Fruit fly (Drosophila melanogaster): ENCODE results near the gene CG2200.
A peak's percentile ranks its signal among the peaks of the same experiment; 100 is the strongest.

The CG2200 gene

dm6 chrX:13109583-13110126, 15.6 kb downstream of the CG2200 start (continued):
- TF ChIP-seq CG6689 (GFP tag; IDR thresholded peaks at IDR 0.05) (peak; percentile 38; the same call in 1 of the 2 replicates), CG6254 (GFP tag; optimal IDR thresholded peaks at IDR 0.05) (no peak), MTF-1 (GFP tag; optimal IDR thresholded peaks at IDR 0.05; ENCODE audit: borderline replicate concordance) (no peak), Elba2 (GFP tag; optimal IDR thresholded peaks at IDR 0.05) (no peak), Blimp-1 (GFP tag; optimal IDR thresholded peaks at IDR 0.05) (peak; percentile 44), lmd (GFP tag; IDR thresholded peaks at IDR 0.05) (peak; percentile 63), btn (GFP tag; optimal IDR thresholded peaks at IDR 0.05) (no peak), Atf6 (GFP tag; IDR thresholded peaks at IDR 0.05) (peak; percentile 71; the same call in 1 of the 2 replicates), ken (GFP tag; IDR thresholded peaks at IDR 0.05) (no peak), CG10267 (tag; optimal IDR thresholded peaks at IDR 0.05) (peak; percentile 37), CG7987 (GFP tag; optimal IDR thresholded peaks at IDR 0.05) (no peak), CG3163 (GFP tag; optimal IDR thresholded peaks at IDR 0.05) (no peak), hkb (optimal IDR thresholded peaks at IDR 0.05) (no peak), hkb (GFP tag; IDR thresholded peaks at IDR 0.05) (peak; percentile 63; the same call in 1 of the 2 replicates), NC2α (GFP tag; optimal IDR thresholded peaks at IDR 0.05) (no peak), dan (GFP tag; IDR thresholded peaks at IDR 0.05) (no peak), CG34422 (GFP tag; IDR thresholded peaks at IDR 0.05) (peak; percentile 41; the same call in 1 of the 3 replicates), CG2202 (tag; optimal IDR thresholded peaks at IDR 0.05) (no peak), tup (GFP tag; optimal IDR thresholded peaks at IDR 0.05) (no peak), cato (GFP tag; optimal IDR thresholded peaks at IDR 0.05; ENCODE audit: borderline replicate concordance) (no peak), org-1 (GFP tag; optimal IDR thresholded peaks at IDR 0.05) (no peak), lola (GFP tag; optimal IDR thresholded peaks at IDR 0.05) (no peak), CG13296 (GFP tag; optimal IDR thresholded peaks at IDR 0.05) (peak; percentile 38), Mad (GFP tag; optimal IDR thresholded peaks at IDR 0.05) (no peak), gro (GFP tag; optimal IDR thresholded peaks at IDR 0.05) (no peak), NFAT (GFP tag; IDR thresholded peaks at IDR 0.05) (no peak), gcm2 (GFP tag; optimal IDR thresholded peaks at IDR 0.05) (no peak), CG34376 (GFP tag; optimal IDR thresholded peaks at IDR 0.05) (no peak), CG7556 (GFP tag; optimal IDR thresholded peaks at IDR 0.05) (peak; percentile 45), CG9437 (GFP tag; optimal IDR thresholded peaks at IDR 0.05) (peak; percentile 3), Nf-YB (GFP tag; optimal IDR thresholded peaks at IDR 0.05) (no peak), phol (tag; optimal IDR thresholded peaks at IDR 0.05) (peak; percentile 46), CG6175 (GFP tag; IDR thresholded peaks at IDR 0.05) (no peak), CG2116 (GFP tag; optimal IDR thresholded peaks at IDR 0.05) (no peak), bsh (GFP tag; optimal IDR thresholded peaks at IDR 0.05) (peak in 1 of 2 experiments; percentile 48), Antp (GFP tag; optimal IDR thresholded peaks at IDR 0.05) (no peak), trh (GFP tag; optimal IDR thresholded peaks at IDR 0.05) (no peak), CG31388 (GFP tag; optimal IDR thresholded peaks at IDR 0.05) (no peak), CG9215 (GFP tag; IDR thresholded peaks at IDR 0.05) (no peak), CG3995 (GFP tag; optimal IDR thresholded peaks at IDR 0.05) (no peak), pfk (GFP tag; optimal IDR thresholded peaks at IDR 0.05) (no peak), CG43689 (GFP tag; IDR thresholded peaks at IDR 0.05) (0 out of 2 replicates have a peak, but pooled peaks have one; percentile 13), ATbp (GFP tag; optimal IDR thresholded peaks at IDR 0.05) (no peak), Scr (GFP tag; IDR thresholded peaks at IDR 0.05; ENCODE audit: partially characterized antibody) (no peak), pzg (GFP tag; optimal IDR thresholded peaks at IDR 0.05) (no peak), CG3838 (GFP tag; optimal IDR thresholded peaks at IDR 0.05) (no peak), knrl (GFP tag; IDR thresholded peaks at IDR 0.05; ENCODE audit: partially characterized antibody) (no peak), al (GFP tag; IDR thresholded peaks at IDR 0.05) (peak; percentile 43; the same call in 1 of the 2 replicates), CoRest (tag; optimal IDR thresholded peaks at IDR 0.05) (peak; percentile 65), CG6272 (GFP tag; IDR thresholded peaks at IDR 0.05) (no peak)

Data from whole organism, embryonic.